Worm (Caenorhabditis elegans) whole organism, young adult: ENCODE results near the gene aars-1.

Experiments
- F22D6.2 ChIP-seq: sonication (generic microtip); optimal IDR thresholded peaks from 2 replicates; lab custom pipeline; 2016; ENCODE audit warnings: mild to moderate bottlenecking, missing genetic modification characterization, missing compliant biosample characterization
- lin-54 ChIP-seq: fragments of 200-800 bp; sonication (Bioruptor generic); optimal IDR thresholded peaks from 2 replicates; lab custom pipeline; 2018; ENCODE audit warnings: mild to moderate bottlenecking, missing genetic modification characterization, missing compliant biosample characterization

- TF ChIP-seq lin-54 (GFP tag; lab: Kevin White, UChicago) (no peak), F22D6.2 (no peak)
These were observed 20.9 kb upstream of the aars-1 start, which contains the start of gene twk-5 for ce11 chrII:11485200-11485599.
